Fruit fly (Drosophila melanogaster) whole organism, embryonic: ENCODE data around the gene H2.0.

Experiments
- Asciz ChIP-seq: fragments of 200-800 bp; sonication (Bioruptor generic); optimal IDR thresholded peaks from 2 replicates; lab custom pipeline; 2017; ENCODE audit warnings: missing biosample characterization, mild to moderate bottlenecking, missing genetic modification characterization, missing genetic modification reagents
- BEAF-32 ChIP-seq: fragments of 200-800 bp; sonication (Bioruptor generic); optimal IDR thresholded peaks from 3 replicates; lab custom pipeline; 2017; ENCODE audit warnings: missing biosample characterization, missing genetic modification characterization, mild to moderate bottlenecking, moderate library complexity, missing genetic modification reagents
- CG10147 ChIP-seq: fragments of 200-800 bp; sonication (Bioruptor generic); optimal IDR thresholded peaks from 2 replicates; lab custom pipeline; 2019; ENCODE audit warnings: missing biosample characterization, mild to moderate bottlenecking, missing genetic modification characterization, moderate library complexity
- CG10209 ChIP-seq: fragments of 200-800 bp; sonication (Bioruptor generic); optimal IDR thresholded peaks from 3 replicates; lab custom pipeline; 2017; ENCODE audit warnings: missing biosample characterization, mild to moderate bottlenecking, missing genetic modification characterization, missing genetic modification reagents
- CG10267 ChIP-seq: fragments of 200-800 bp; sonication (Bioruptor generic); optimal IDR thresholded peaks from 2 replicates; lab custom pipeline; 2018; ENCODE audit warnings: missing biosample characterization, mild to moderate bottlenecking, missing genetic modification characterization, moderate library complexity
- CG10543 ChIP-seq: fragments of 200-800 bp; sonication (Bioruptor generic); optimal IDR thresholded peaks from 3 replicates; lab custom pipeline; 2017; ENCODE audit warnings: missing biosample characterization, mild to moderate bottlenecking, missing genetic modification characterization, moderate library complexity
- CG12219 ChIP-seq: fragments of 200-800 bp; sonication (Bioruptor generic); optimal IDR thresholded peaks from 3 replicates; lab custom pipeline; 2018; ENCODE audit warnings: missing biosample characterization, mild to moderate bottlenecking, missing genetic modification characterization
- CG1233 ChIP-seq: fragments of 200-800 bp; sonication (Bioruptor generic); optimal IDR thresholded peaks from 4 replicates; lab custom pipeline; 2018; ENCODE audit warnings: missing biosample characterization, mild to moderate bottlenecking, missing genetic modification characterization
- CG13296 ChIP-seq: fragments of 200-800 bp; sonication (Bioruptor generic); optimal IDR thresholded peaks from 3 replicates; lab custom pipeline; 2018; ENCODE audit warnings: missing biosample characterization, mild to moderate bottlenecking, missing genetic modification characterization
- CG15011 ChIP-seq: fragments of 200-800 bp; sonication (Bioruptor generic); optimal IDR thresholded peaks from 3 replicates; lab custom pipeline; 2018; ENCODE audit warnings: missing biosample characterization, mild to moderate bottlenecking, missing genetic modification characterization
- CG17186 ChIP-seq: fragments of 200-800 bp; sonication (Bioruptor generic); optimal IDR thresholded peaks from 3 replicates; lab custom pipeline; 2017; ENCODE audit warnings: missing biosample characterization, missing genetic modification reagents, missing genetic modification characterization
- CG17385 ChIP-seq: fragments of 200-800 bp; sonication (Bioruptor generic); optimal IDR thresholded peaks from 3 replicates; lab custom pipeline; 2018; ENCODE audit warnings: missing biosample characterization, mild to moderate bottlenecking, missing genetic modification characterization
- CG17568 ChIP-seq: fragments of 200-800 bp; sonication (Bioruptor generic); optimal IDR thresholded peaks from 2 replicates; lab custom pipeline; 2018; ENCODE audit warnings: missing biosample characterization, mild to moderate bottlenecking, missing genetic modification characterization, moderate library complexity
- CG17829 ChIP-seq: fragments of 200-800 bp; optimal IDR thresholded peaks from 2 replicates; lab custom pipeline; 2019; ENCODE audit warnings: missing biosample characterization, mild to moderate bottlenecking, missing genetic modification characterization, moderate library complexity
- CG2116 ChIP-seq: fragments of 200-800 bp; sonication (Bioruptor generic); optimal IDR thresholded peaks from 3 replicates; lab custom pipeline; 2018; ENCODE audit warnings: missing biosample characterization, mild to moderate bottlenecking, missing genetic modification characterization
- CG2875 ChIP-seq: fragments of 200-800 bp; sonication (Bioruptor generic); optimal IDR thresholded peaks from 2 replicates; lab custom pipeline; 2017; ENCODE audit warnings: missing biosample characterization, mild to moderate bottlenecking, missing genetic modification characterization, missing genetic modification reagents
- CG33213 ChIP-seq: fragments of 200-800 bp; sonication (Bioruptor generic); optimal IDR thresholded peaks from 3 replicates; lab custom pipeline; 2016; ENCODE audit warnings: missing biosample characterization, missing genetic modification characterization
- CG4282 ChIP-seq: fragments of 200-800 bp; sonication (Bioruptor generic); optimal IDR thresholded peaks from 2 replicates; lab custom pipeline; 2016; ENCODE audit warnings: missing biosample characterization, missing genetic modification characterization
- CG6813 ChIP-seq: fragments of 200-800 bp; sonication (Bioruptor generic); optimal IDR thresholded peaks from 2 replicates; lab custom pipeline; 2017; ENCODE audit warnings: missing biosample characterization, missing genetic modification characterization, mild to moderate bottlenecking, moderate library complexity, missing genetic modification reagents
- CG7928 ChIP-seq: fragments of 200-800 bp; sonication (Bioruptor generic); optimal IDR thresholded peaks from 2 replicates; lab custom pipeline; 2017; ENCODE audit warnings: missing biosample characterization, mild to moderate bottlenecking, missing genetic modification characterization
- CG7987 ChIP-seq: fragments of 200-800 bp; sonication (Bioruptor generic); optimal IDR thresholded peaks from 2 replicates; lab custom pipeline; 2018; ENCODE audit warnings: missing biosample characterization, mild to moderate bottlenecking, missing genetic modification characterization, moderate library complexity
- CG9437 ChIP-seq: fragments of 200-800 bp; sonication (Bioruptor generic); optimal IDR thresholded peaks from 2 replicates; lab custom pipeline; 2018; ENCODE audit warnings: missing biosample characterization, mild to moderate bottlenecking, missing genetic modification characterization
- CG9817 ChIP-seq: fragments of 200-800 bp; sonication (Bioruptor generic); optimal IDR thresholded peaks from 2 replicates; lab custom pipeline; 2018; ENCODE audit warnings: missing biosample characterization, mild to moderate bottlenecking, missing genetic modification characterization, moderate library complexity
- Dad ChIP-seq: fragments of 200-800 bp; sonication (Bioruptor generic); optimal IDR thresholded peaks from 3 replicates; lab custom pipeline; 2016; ENCODE audit warnings: missing biosample characterization, missing genetic modification characterization
- Fer2 ChIP-seq: fragments of 200-800 bp; sonication (Bioruptor generic); optimal IDR thresholded peaks from 2 replicates; lab custom pipeline; 2018; ENCODE audit warnings: missing biosample characterization, mild to moderate bottlenecking, missing genetic modification characterization, moderate library complexity
- HmgD ChIP-seq: fragments of 200-800 bp; sonication (Bioruptor generic); optimal IDR thresholded peaks from 3 replicates; lab custom pipeline; 2016; ENCODE audit warnings: missing biosample characterization, missing genetic modification characterization
- Hmx ChIP-seq: fragments of 200-800 bp; sonication (Bioruptor generic); optimal IDR thresholded peaks from 2 replicates; lab custom pipeline; 2016; ENCODE audit warnings: missing biosample characterization, missing genetic modification characterization
- Lim3 ChIP-seq: fragments of 200-800 bp; sonication (Bioruptor generic); IDR thresholded peaks from 2 replicates; pipeline ENCODE4 v1.3.6; 2022; ENCODE audit warnings: missing biosample characterization, missing genetic modification characterization
- MBD-R2 ChIP-seq: fragments of 200-800 bp; sonication (Bioruptor generic); IDR thresholded peaks from 2 replicates; pipeline ENCODE4 v1.3.6; 2022; ENCODE audit warnings: missing biosample characterization, missing genetic modification characterization
- Med ChIP-seq: fragments of 200-800 bp; sonication (Bioruptor generic); peaks from one replicate; lab custom pipeline; 2016; ENCODE audit warnings: missing biosample characterization, missing genetic modification characterization, mild to moderate bottlenecking, inconsistent platforms, moderate library complexity
- Ravus ChIP-seq: fragments of 200-800 bp; sonication (Bioruptor generic); IDR thresholded peaks from 2 replicates; pipeline ENCODE4 v1.3.6; 2022; ENCODE audit warnings: missing biosample characterization, missing genetic modification characterization
- ara ChIP-seq: fragments of 200-800 bp; sonication (Bioruptor generic); IDR thresholded peaks from 2 replicates; pipeline ENCODE4 v1.3.6; 2022; ENCODE audit warnings: missing biosample characterization, missing genetic modification characterization
- ase ChIP-seq: fragments of 200-800 bp; sonication (Bioruptor generic); IDR thresholded peaks from 3 replicates; pipeline ENCODE4 v1.3.6; 2022; ENCODE audit warnings: missing biosample characterization, missing genetic modification characterization
- esg ChIP-seq: fragments of 200-800 bp; sonication (Bioruptor generic); conservative IDR thresholded peaks from 2 replicates; pipeline ENCODE4 v1.3.6; 2022; ENCODE audit warnings: missing biosample characterization, missing genetic modification characterization
- ftz-f1 ChIP-seq: fragments of 200-800 bp; sonication (Bioruptor generic); optimal IDR thresholded peaks from 2 replicates; lab custom pipeline; 2016; ENCODE audit warnings: missing biosample characterization, missing genetic modification characterization
- hb ChIP-seq: fragments of 200-800 bp; sonication (Bioruptor generic); IDR thresholded peaks from 3 replicates; pipeline ENCODE4 v1.3.6; 2022; ENCODE audit warnings: missing biosample characterization, missing genetic modification characterization; ENCODE audit not compliant: partially characterized antibody
- kah ChIP-seq: fragments of 200-800 bp; sonication (Bioruptor generic); optimal IDR thresholded peaks from 2 replicates; lab custom pipeline; 2018; ENCODE audit warnings: missing biosample characterization, mild to moderate bottlenecking, missing genetic modification characterization
- kay ChIP-seq: fragments of 200-800 bp; sonication (Bioruptor generic); optimal IDR thresholded peaks from 2 replicates; lab custom pipeline; 2016; ENCODE audit warnings: missing biosample characterization, missing genetic modification characterization
- knrl ChIP-seq: fragments of 200-800 bp; sonication (Bioruptor generic); IDR thresholded peaks from 3 replicates; pipeline ENCODE4 v1.3.6; 2022; ENCODE audit warnings: missing biosample characterization, missing genetic modification characterization; ENCODE audit not compliant: partially characterized antibody
- lab ChIP-seq: fragments of 200-800 bp; sonication (Bioruptor generic); optimal IDR thresholded peaks from 3 replicates; lab custom pipeline; 2017; ENCODE audit warnings: missing biosample characterization, missing genetic modification characterization, mild to moderate bottlenecking, moderate library complexity, missing genetic modification reagents
- nmo ChIP-seq: fragments of 200-800 bp; sonication (Bioruptor generic); optimal IDR thresholded peaks from 2 replicates; lab custom pipeline; 2018; ENCODE audit warnings: missing biosample characterization, mild to moderate bottlenecking, missing genetic modification characterization, moderate library complexity
- repo ChIP-seq: fragments of 200-800 bp; sonication (Bioruptor generic); optimal IDR thresholded peaks from 2 replicates; lab custom pipeline; 2016; ENCODE audit warnings: missing biosample characterization, missing genetic modification characterization
- sqz ChIP-seq: fragments of 200-800 bp; sonication (Bioruptor generic); optimal IDR thresholded peaks from 3 replicates; lab custom pipeline; 2018; ENCODE audit warnings: missing biosample characterization, mild to moderate bottlenecking, missing genetic modification characterization
- unpg ChIP-seq: fragments of 200-800 bp; sonication (Bioruptor generic); optimal IDR thresholded peaks from 3 replicates; lab custom pipeline; 2018; ENCODE audit warnings: missing biosample characterization, mild to moderate bottlenecking, missing genetic modification characterization, moderate library complexity
- zen ChIP-seq: fragments of 200-800 bp; sonication (Bioruptor generic); optimal IDR thresholded peaks from 3 replicates; lab custom pipeline; 2018; ENCODE audit warnings: missing biosample characterization, mild to moderate bottlenecking, missing genetic modification characterization, moderate library complexity
- zen2 ChIP-seq: fragments of 200-800 bp; sonication (Bioruptor generic); IDR thresholded peaks from 3 replicates; pipeline ENCODE4 v1.3.6; 2022; ENCODE audit warnings: missing biosample characterization, missing genetic modification characterization; ENCODE audit not compliant: partially characterized antibody
- zf30C ChIP-seq: fragments of 200-800 bp; sonication (Bioruptor generic); optimal IDR thresholded peaks from 3 replicates; lab custom pipeline; 2018; ENCODE audit warnings: missing biosample characterization, mild to moderate bottlenecking, missing genetic modification characterization

Gene H2.0

DNA sequence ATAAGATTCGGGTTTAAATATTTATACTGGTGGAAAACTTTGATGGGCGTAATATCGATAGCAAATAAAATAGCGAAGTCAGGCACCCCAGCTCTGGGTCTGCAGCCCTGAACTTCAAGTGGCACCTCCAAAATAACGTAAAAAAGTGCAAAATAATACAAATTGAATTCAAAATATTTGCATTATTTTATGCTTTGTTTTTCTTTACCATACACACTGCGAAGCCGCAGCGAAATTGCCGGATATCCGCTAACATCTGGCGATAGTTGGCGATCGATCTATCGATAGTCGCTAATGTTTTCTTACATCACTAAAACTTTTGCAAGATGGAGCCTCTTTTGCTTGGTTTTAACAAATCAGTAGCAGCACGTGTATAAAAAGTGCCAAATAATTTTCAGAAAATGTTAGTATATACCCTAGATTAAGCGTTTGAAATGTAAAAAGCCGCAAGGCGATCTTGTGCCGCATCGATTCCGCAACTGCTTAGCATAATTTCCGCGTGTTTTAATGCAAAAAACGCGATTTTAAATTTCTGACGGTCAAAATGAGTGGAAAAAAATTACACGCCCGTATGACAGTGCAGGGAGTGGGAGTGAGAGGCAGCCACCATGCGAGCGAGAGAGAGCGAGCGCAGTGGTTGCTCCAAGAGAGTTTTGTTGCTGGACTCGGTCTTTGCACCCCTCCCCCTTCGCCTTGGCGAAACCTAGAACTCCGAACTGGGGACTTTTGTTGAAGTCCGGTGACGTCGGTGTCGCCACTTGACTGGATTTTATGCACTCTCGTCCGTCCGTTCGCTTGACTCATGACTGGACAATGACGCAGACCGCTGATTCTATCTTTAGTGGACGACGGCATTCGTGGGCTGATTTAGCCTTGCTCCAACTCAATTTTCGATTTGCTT lies 37.5 kb downstream of the H2.0 start, which contains the start of gene eIF4A (continued):
- peak; percentile 36 for TF ChIP-seq HmgD (GFP tag; lab: Kevin White, UChicago)
- TF ChIP-seq BEAF-32 (GFP tag; lab: Kevin White, UChicago): peak; percentile 96
- peak; percentile 96 for TF ChIP-seq kah (GFP tag; lab: Kevin White, UChicago)
- no peak for TF ChIP-seq zf30C (GFP tag; lab: Kevin White, UChicago)
- no peak for TF ChIP-seq esg
- no peak for TF ChIP-seq CG4282 (GFP tag; lab: Kevin White, UChicago)
- TF ChIP-seq Fer2 (tag; lab: Kevin White, UChicago): peak; percentile 9
- TF ChIP-seq CG33213: peak; percentile 53
- peak; percentile 64 for TF ChIP-seq CG17186 (GFP tag; lab: Kevin White, UChicago)
- TF ChIP-seq CG17829 (tag; lab: Kevin White, UChicago): peak; percentile 12
- TF ChIP-seq Dad (GFP tag; lab: Kevin White, UChicago): no peak
- TF ChIP-seq hb: no peak
- TF ChIP-seq zen: peak; percentile 40
- no peak for TF ChIP-seq zen2 (GFP tag; lab: Robert Waterston, UW)
- peak; percentile 18 for TF ChIP-seq lab (GFP tag; lab: Kevin White, UChicago)
- TF ChIP-seq CG10267: peak; percentile 38
- peak; percentile 89 for TF ChIP-seq CG9437 (GFP tag; lab: Kevin White, UChicago)
- no peak for TF ChIP-seq CG10209 (GFP tag; lab: Kevin White, UChicago)
- peak; percentile 23 for TF ChIP-seq Asciz (GFP tag; lab: Kevin White, UChicago)
- TF ChIP-seq CG1233 (GFP tag; lab: Kevin White, UChicago): peak; percentile 44
- TF ChIP-seq CG7928 (GFP tag; lab: Kevin White, UChicago): peak; percentile 96
- TF ChIP-seq CG10543 (GFP tag; lab: Kevin White, UChicago): no peak
- peak; percentile 41 for TF ChIP-seq CG7987 (GFP tag; lab: Kevin White, UChicago)
- peak; percentile 47 for TF ChIP-seq CG6813 (GFP tag; lab: Kevin White, UChicago)
- TF ChIP-seq CG15011 (GFP tag; lab: Kevin White, UChicago): peak; percentile 23
- TF ChIP-seq CG17385 (GFP tag; lab: Kevin White, UChicago): peak; percentile 16
- TF ChIP-seq nmo (GFP tag; lab: Kevin White, UChicago): peak; percentile 65
- peak; percentile 17 for TF ChIP-seq CG12219 (GFP tag; lab: Kevin White, UChicago)
- TF ChIP-seq MBD-R2: no peak
- no peak for TF ChIP-seq knrl (GFP tag; lab: Robert Waterston, UW)
- peak; percentile 5 for TF ChIP-seq repo (GFP tag; lab: Kevin White, UChicago)
- TF ChIP-seq ftz-f1 (GFP tag; lab: Kevin White, UChicago): no peak
- peak; percentile 32 for TF ChIP-seq CG2875
- TF ChIP-seq ase: no peak
- TF ChIP-seq unpg: peak; percentile 27
- peak; percentile 58 for TF ChIP-seq CG13296 (GFP tag; lab: Kevin White, UChicago)
- TF ChIP-seq CG2116 (GFP tag; lab: Kevin White, UChicago): peak; percentile 51
- TF ChIP-seq Ravus: no peak
- peak; percentile 91 for TF ChIP-seq Med (GFP tag; lab: Kevin White, UChicago)
- TF ChIP-seq CG9817 (tag; lab: Kevin White, UChicago): peak; percentile 15
- no peak for TF ChIP-seq ara (GFP tag; lab: Robert Waterston, UW)
- TF ChIP-seq CG17568 (GFP tag; lab: Kevin White, UChicago): peak; percentile 47
- TF ChIP-seq CG10147 (GFP tag; lab: Kevin White, UChicago): peak; percentile 15
- no peak for TF ChIP-seq kay (GFP tag; lab: Kevin White, UChicago)
- TF ChIP-seq Lim3 (GFP tag; lab: Robert Waterston, UW): no peak
- no peak for TF ChIP-seq Hmx (GFP tag; lab: Kevin White, UChicago)
- peak; percentile 75 for TF ChIP-seq sqz
